Worm (Caenorhabditis elegans) whole organism, L1 larva: ENCODE measurements around the gene clec-208.
A peak's percentile ranks its signal among the peaks of the same experiment; 100 is the strongest.

Experiments used
- C04F5.9 ChIP-seq: sonication (generic microtip); optimal IDR thresholded peaks from 2 replicates; lab custom pipeline; 2016; ENCODE audit warnings: missing genetic modification characterization, missing compliant biosample characterization
- F16B12.6 ChIP-seq: fragments of 150-350 bp; optimal IDR thresholded peaks from 2 replicates; lab custom pipeline; 2014; ENCODE audit warnings: missing biosample characterization, missing genetic modification characterization
- aha-1 ChIP-seq: fragments of 150-350 bp; optimal IDR thresholded peaks from 2 replicates; lab custom pipeline; 2014; ENCODE audit warnings: missing biosample characterization, missing genetic modification characterization
- ama-1 ChIP-seq: fragments of 150-350 bp; optimal IDR thresholded peaks from 2 replicates; lab custom pipeline; 2014
- blmp-1 ChIP-seq: fragments of 150-350 bp; optimal IDR thresholded peaks from 2 replicates; lab custom pipeline; 2014; ENCODE audit warnings: missing biosample characterization, missing genetic modification characterization
- ceh-63 ChIP-seq: fragments of 200-800 bp; sonication (Bioruptor generic); optimal IDR thresholded peaks from 2 replicates; lab custom pipeline; 2018; ENCODE audit warnings: mild to moderate bottlenecking, missing genetic modification characterization, missing compliant biosample characterization
- ces-1 ChIP-seq: fragments of 150-350 bp; optimal IDR thresholded peaks from 2 replicates; lab custom pipeline; 2014; ENCODE audit warnings: missing biosample characterization, missing genetic modification reagents, missing genetic modification characterization
- dpl-1 ChIP-seq, 3 experiments: fragments of 150-350 bp in 2 of 3; sonication (generic microtip) in 1 of 3; optimal IDR thresholded peaks; 2 replicates each; lab custom pipeline; 2014 to 2017; ENCODE audit warnings: missing biosample characterization in 3 of 3, missing genetic modification characterization in 3 of 3, missing genetic modification reagents in 3 of 3
- efl-1 ChIP-seq, 4 experiments: fragments of 150-350 bp; optimal IDR thresholded peaks in 3 of 4; peaks in 1 of 4; 1 replicate in 1 of 4; 2 replicates in 3 of 4; lab custom pipeline; 2014; ENCODE audit warnings: missing biosample characterization in 2 of 4, missing genetic modification characterization in 2 of 4, missing genetic modification reagents in 2 of 4
- elt-2 ChIP-seq: sonication (generic microtip); optimal IDR thresholded peaks from 2 replicates; lab custom pipeline; 2016; ENCODE audit warnings: missing genetic modification characterization, mild to moderate bottlenecking, inconsistent platforms, missing compliant biosample characterization, missing genetic modification reagents
- fkh-10 ChIP-seq: sonication (generic microtip); optimal IDR thresholded peaks from 2 replicates; lab custom pipeline; 2017; ENCODE audit warnings: missing biosample characterization, missing genetic modification reagents, missing genetic modification characterization
- fkh-4 ChIP-seq: sonication (generic microtip); optimal IDR thresholded peaks from 2 replicates; lab custom pipeline; 2016; ENCODE audit warnings: missing compliant biosample characterization, missing genetic modification characterization, borderline replicate concordance
- fkh-8 ChIP-seq: sonication (generic microtip); optimal IDR thresholded peaks from 2 replicates; lab custom pipeline; 2016; ENCODE audit warnings: mild to moderate bottlenecking, missing genetic modification characterization, missing compliant biosample characterization
- fos-1 ChIP-seq: fragments of 150-350 bp; optimal IDR thresholded peaks from 2 replicates; lab custom pipeline; 2014; ENCODE audit warnings: missing biosample characterization, missing genetic modification characterization
- hlh-17 ChIP-seq: fragments of 200-800 bp; sonication (Bioruptor generic); optimal IDR thresholded peaks from 2 replicates; lab custom pipeline; 2018; ENCODE audit warnings: missing genetic modification characterization, mild to moderate bottlenecking, missing compliant biosample characterization, moderate library complexity, borderline replicate concordance
- hpl-2 ChIP-seq: fragments of 150-350 bp; optimal IDR thresholded peaks from 2 replicates; lab custom pipeline; 2014; ENCODE audit warnings: missing biosample characterization, missing genetic modification reagents, missing genetic modification characterization
- lin-14 ChIP-seq: fragments of 200-800 bp; sonication (Bioruptor generic); optimal IDR thresholded peaks from 2 replicates; lab custom pipeline; 2018; ENCODE audit warnings: mild to moderate bottlenecking, missing genetic modification characterization, moderate library complexity, missing compliant biosample characterization
- lin-35 ChIP-seq, 2 experiments: fragments of 150-350 bp; optimal IDR thresholded peaks; 2 replicates each; lab custom pipeline; 2014; ENCODE audit warnings: missing biosample characterization in 2 of 2, missing genetic modification characterization in 2 of 2, missing genetic modification reagents in 2 of 2
- lsy-2 ChIP-seq, 2 experiments: fragments of 150-350 bp; optimal IDR thresholded peaks; 2 replicates each; lab custom pipeline; 2014; ENCODE audit warnings: missing biosample characterization in 2 of 2, missing genetic modification characterization in 2 of 2
- mep-1 ChIP-seq: fragments of 150-350 bp; optimal IDR thresholded peaks from 2 replicates; lab custom pipeline; 2014; ENCODE audit warnings: missing biosample characterization, missing genetic modification characterization
- nhr-11 ChIP-seq: fragments of 150-350 bp; optimal IDR thresholded peaks from 2 replicates; lab custom pipeline; 2014; ENCODE audit warnings: missing biosample characterization, missing genetic modification characterization
- nhr-12 ChIP-seq: sonication (generic microtip); optimal IDR thresholded peaks from 2 replicates; lab custom pipeline; 2017; ENCODE audit warnings: missing biosample characterization, missing genetic modification characterization
- nhr-28 ChIP-seq: fragments of 150-350 bp; optimal IDR thresholded peaks from 2 replicates; lab custom pipeline; 2014; ENCODE audit warnings: missing biosample characterization, missing genetic modification characterization
- nhr-71 ChIP-seq: sonication (generic microtip); optimal IDR thresholded peaks from 2 replicates; lab custom pipeline; 2016; ENCODE audit warnings: mild to moderate bottlenecking, missing genetic modification characterization, moderate library complexity, missing compliant biosample characterization
- nhr-76 ChIP-seq: sonication (generic microtip); optimal IDR thresholded peaks from 2 replicates; lab custom pipeline; 2017; ENCODE audit warnings: missing biosample characterization, missing genetic modification characterization
- nhr-85 ChIP-seq: sonication (generic microtip); peaks from one replicate; lab custom pipeline; 2016; ENCODE audit warnings: missing genetic modification characterization, inconsistent platforms, missing compliant biosample characterization
- pax-3 ChIP-seq: fragments of 200-800 bp; sonication (Bioruptor generic); optimal IDR thresholded peaks from 2 replicates; lab custom pipeline; 2018; ENCODE audit warnings: mild to moderate bottlenecking, missing genetic modification characterization, moderate library complexity, missing compliant biosample characterization
- rnt-1 ChIP-seq: sonication (generic microtip); optimal IDR thresholded peaks from 2 replicates; lab custom pipeline; 2016; ENCODE audit warnings: mild to moderate bottlenecking, missing genetic modification characterization, moderate library complexity, missing compliant biosample characterization
- skn-1 ChIP-seq: fragments of 150-350 bp; optimal IDR thresholded peaks from 2 replicates; lab custom pipeline; 2014; ENCODE audit warnings: missing biosample characterization, missing genetic modification characterization
- snpc-4 ChIP-seq: fragments of 150-350 bp; optimal IDR thresholded peaks from 2 replicates; lab custom pipeline; 2014; ENCODE audit warnings: missing biosample characterization, missing genetic modification characterization
- snu-23 ChIP-seq: sonication (generic microtip); optimal IDR thresholded peaks from 2 replicates; lab custom pipeline; 2016; ENCODE audit warnings: missing genetic modification characterization, missing compliant biosample characterization
- sptf-1 ChIP-seq: fragments of 150-350 bp; optimal IDR thresholded peaks from 2 replicates; lab custom pipeline; 2014; ENCODE audit warnings: missing biosample characterization, missing genetic modification characterization
- swsn-7 ChIP-seq: sonication (generic microtip); optimal IDR thresholded peaks from 2 replicates; lab custom pipeline; 2016; ENCODE audit warnings: missing genetic modification characterization, missing compliant biosample characterization
- unc-86 ChIP-seq: sonication (generic microtip); optimal IDR thresholded peaks from 2 replicates; lab custom pipeline; 2016; ENCODE audit warnings: missing genetic modification characterization, missing compliant biosample characterization
- vab-15 ChIP-seq: sonication (generic microtip); optimal IDR thresholded peaks from 2 replicates; lab custom pipeline; 2017; ENCODE audit warnings: missing genotype, mild to moderate bottlenecking, missing genetic modification characterization, missing compliant biosample characterization
- zip-4 ChIP-seq: fragments of 200-800 bp; sonication (Bioruptor generic); optimal IDR thresholded peaks from 2 replicates; lab custom pipeline; 2018; ENCODE audit warnings: mild to moderate bottlenecking, missing genetic modification characterization, moderate library complexity, missing compliant biosample characterization

The clec-208 gene

DNA sequence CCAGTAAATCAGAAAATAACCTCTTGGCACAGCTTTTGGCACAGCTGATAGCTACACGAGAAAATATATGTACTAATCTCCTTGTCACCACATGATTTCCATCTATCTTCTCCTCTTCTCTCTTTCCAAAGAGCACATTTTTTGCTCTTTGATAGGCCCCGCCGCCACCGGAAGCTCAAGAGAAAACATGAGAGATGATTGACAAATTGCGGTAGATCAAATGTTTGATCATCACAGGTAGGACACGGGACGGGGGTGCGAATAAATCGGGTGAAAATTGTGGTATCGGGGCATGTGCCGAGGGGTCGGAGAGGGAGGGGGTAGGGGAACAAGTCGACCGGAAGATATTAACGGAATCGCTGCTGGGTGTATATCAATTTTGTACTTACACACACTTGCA lies 21.7 kb upstream of the clec-208 start:
- TF ChIP-seq nhr-71 (tag; lab: Kevin White, UChicago) (peak; percentile 26), C04F5.9 (tag; lab: Kevin White, UChicago) (no peak), nhr-85 (no peak), nhr-28 (tag; lab: Kevin White, UChicago) (no peak), fkh-4 (tag; lab: Kevin White, UChicago) (no peak), lin-14 (GFP tag; lab: Kevin White, UChicago) (peak; percentile 88), lsy-2 (tag; optimal IDR thresholded peaks at IDR 0.05; lab: Kevin White, UChicago) (no peak), vab-15 (peak; percentile 83), pax-3 (tag; lab: Kevin White, UChicago) (no peak), unc-86 (no peak), aha-1 (tag; lab: Kevin White, UChicago) (no peak), ceh-63 (GFP tag; lab: Kevin White, UChicago) (no peak), ama-1 (lab: Kevin White, UChicago) (no peak), hpl-2 (GFP tag; lab: Kevin White, UChicago) (no peak), zip-4 (GFP tag; lab: Kevin White, UChicago) (no peak), blmp-1 (tag; lab: Kevin White, UChicago) (no peak), sptf-1 (tag; lab: Kevin White, UChicago) (no peak), skn-1 (no peak), mep-1 (tag; lab: Kevin White, UChicago) (no peak), fkh-8 (tag; lab: Kevin White, UChicago) (peak; percentile 19), elt-2 (tag; lab: Kevin White, UChicago) (no peak), ces-1 (no peak), nhr-76 (no peak), nhr-11 (no peak), rnt-1 (peak; percentile 64), swsn-7 (tag; lab: Kevin White, UChicago) (no peak), nhr-12 (tag; lab: Kevin White, UChicago) (no peak), dpl-1 (GFP tag; optimal IDR thresholded peaks at IDR 0.05; lab: Kevin White, UChicago) (peak in 1 of 3 experiments; percentile 1)

DNA sequence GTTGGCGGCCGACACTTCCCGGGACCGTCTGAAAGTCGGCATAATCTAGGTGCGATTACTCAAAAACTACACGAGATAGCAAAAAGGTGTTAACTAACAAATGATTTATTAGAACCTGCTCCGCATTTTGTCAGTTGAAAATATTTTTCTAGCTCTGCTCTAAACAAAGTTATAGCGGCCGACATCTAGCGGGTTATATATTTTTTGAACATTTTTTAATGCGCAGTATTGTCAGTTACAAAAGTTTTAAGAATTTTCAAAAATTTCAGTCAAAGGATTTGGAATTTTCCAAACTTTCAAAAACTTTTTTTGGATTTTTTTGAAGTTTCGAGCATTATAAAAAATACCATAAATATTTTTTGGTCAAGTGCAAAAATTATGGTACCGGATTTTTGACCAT lies 16.5 kb upstream of the clec-208 start:
- no peak for TF ChIP-seq efl-1 (optimal IDR thresholded peaks at IDR 0.05; lab: Kevin White, UChicago)
- TF ChIP-seq efl-1 (GFP tag; optimal IDR thresholded peaks at IDR 0.05 in 1 of 2; lab: Kevin White, UChicago) = peak in 1 of 2 experiments; percentile 77
- TF ChIP-seq lsy-2 (tag; optimal IDR thresholded peaks at IDR 0.05; lab: Kevin White, UChicago) = no peak
- no peak for TF ChIP-seq blmp-1 (tag; lab: Kevin White, UChicago)
- TF ChIP-seq, all 84 proteins: peak for 1

DNA sequence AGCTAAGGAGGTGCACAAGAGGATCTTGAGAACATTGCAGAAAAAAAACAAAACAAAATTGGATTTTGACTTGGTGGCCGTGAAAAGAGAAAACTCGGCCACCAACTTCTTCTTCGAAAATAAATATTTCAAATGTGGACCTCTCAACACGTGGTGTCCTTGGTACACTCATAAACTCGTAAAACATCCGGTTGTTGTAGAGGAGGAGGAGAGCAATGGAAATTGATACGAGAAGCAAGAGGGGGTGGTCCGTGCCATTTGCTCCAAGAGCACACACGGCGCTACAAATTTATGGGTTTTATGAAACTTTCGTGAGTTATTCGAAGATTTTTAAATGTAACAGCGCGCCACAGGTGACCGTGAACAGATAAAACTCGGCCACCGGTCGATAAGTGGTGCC lies 15.9 kb upstream of the clec-208 start:
- TF ChIP-seq lin-14 (GFP tag; lab: Kevin White, UChicago) (peak; percentile 65), dpl-1 (GFP tag; optimal IDR thresholded peaks at IDR 0.05; lab: Kevin White, UChicago) (no peak), rnt-1 (peak; percentile 57)

- TF ChIP-seq F16B12.6 (tag; lab: Kevin White, UChicago) = no peak
- no peak for TF ChIP-seq dpl-1 (GFP tag; optimal IDR thresholded peaks at IDR 0.05; lab: Kevin White, UChicago)
- no peak for TF ChIP-seq snpc-4 (tag; lab: Kevin White, UChicago)
- no peak for TF ChIP-seq fos-1 (tag; lab: Kevin White, UChicago)
- no peak for TF ChIP-seq elt-2 (tag; lab: Kevin White, UChicago)
- TF ChIP-seq lin-35 (GFP tag; optimal IDR thresholded peaks at IDR 0.05; lab: Kevin White, UChicago) = no peak
- no peak for TF ChIP-seq fkh-10 (GFP tag; lab: Kevin White, UChicago)
- TF ChIP-seq hlh-17 = no peak
- no peak for TF ChIP-seq snu-23 (GFP tag; lab: Kevin White, UChicago)
- TF ChIP-seq fkh-8 (tag; lab: Kevin White, UChicago) = no peak
- TF ChIP-seq skn-1 = no peak
Observed at ce11 chrV:2083869-2084268, 13.9 kb upstream of the clec-208 start.
